Worm (Caenorhabditis elegans) whole organism, L4/young adult: ENCODE results near the gene srx-67.

Experiments
- W03F9.2 ChIP-seq: fragments of 150-350 bp; optimal IDR thresholded peaks from 2 replicates; lab custom pipeline; 2014; ENCODE audit warnings: missing biosample characterization, missing genetic modification characterization
- dao-5 ChIP-seq: sonication (generic microtip); optimal IDR thresholded peaks from 2 replicates; lab custom pipeline; 2016; ENCODE audit warnings: missing genotype, missing genetic modification characterization, moderate library complexity, missing compliant biosample characterization
- him-1 ChIP-seq: sonication (generic microtip); optimal IDR thresholded peaks from 2 replicates; lab custom pipeline; 2016; ENCODE audit warnings: missing genotype, missing genetic modification reagents, missing genetic modification characterization, missing compliant biosample characterization

srx-67 gene

ce11 chrV:3916480-3916879, at the start of gene srx-67:
Gene srx-67, plus strand, starts transcription at chrV:3916780.
- TF ChIP-seq W03F9.2 (tag; lab: Kevin White, UChicago), result no peak
- no peak for TF ChIP-seq him-1 (tag; lab: Kevin White, UChicago)
- TF ChIP-seq dao-5 (tag; lab: Kevin White, UChicago), result no peak

ce11 chrV:3868905-3869304, 47.7 kb upstream of the srx-67 start, which contains the start of gene nhr-157:
Gene nhr-157, minus strand, starts transcription at chrV:3869005.
- no peak for TF ChIP-seq him-1 (tag; lab: Kevin White, UChicago)
- no peak for TF ChIP-seq W03F9.2 (tag; lab: Kevin White, UChicago)
- no peak for TF ChIP-seq dao-5 (tag; lab: Kevin White, UChicago)

- TF ChIP-seq him-1 (tag; lab: Kevin White, UChicago), result no peak
- TF ChIP-seq dao-5 (tag; lab: Kevin White, UChicago), result no peak
- no peak for TF ChIP-seq W03F9.2 (tag; lab: Kevin White, UChicago)
Observed at ce11 chrV:3870359-3870758, 46.2 kb upstream of the srx-67 start.

ce11 chrV:3874102-3874744, 42.4 kb upstream of the srx-67 start, which contains the start of gene nhr-158:
Gene nhr-158, minus strand, starts transcription at chrV:3874152.
- TF ChIP-seq W03F9.2 (tag; lab: Kevin White, UChicago) (no peak), dao-5 (tag; lab: Kevin White, UChicago) (no peak), him-1 (tag; lab: Kevin White, UChicago) (no peak)

ce11 chrV:3877242-3877641, 39.3 kb upstream of the srx-67 start:
- TF ChIP-seq him-1 (tag; lab: Kevin White, UChicago) (no peak), W03F9.2 (tag; lab: Kevin White, UChicago) (no peak), dao-5 (tag; lab: Kevin White, UChicago) (no peak)

ce11 chrV:3878223-3878622, 38.4 kb upstream of the srx-67 start, which contains the start of gene nhr-159:
Gene nhr-159, minus strand, starts transcription at chrV:3878323.
- TF ChIP-seq dao-5 (tag; lab: Kevin White, UChicago) (no peak), W03F9.2 (tag; lab: Kevin White, UChicago) (no peak), him-1 (tag; lab: Kevin White, UChicago) (no peak)

ce11 chrV:3884550-3884949, 32.0 kb upstream of the srx-67 start:
- TF ChIP-seq W03F9.2 (tag; lab: Kevin White, UChicago) (no peak), him-1 (tag; lab: Kevin White, UChicago) (no peak), dao-5 (tag; lab: Kevin White, UChicago) (no peak)

ce11 chrV:3886104-3886503, 30.5 kb upstream of the srx-67 start, which contains the start of gene nhr-124:
Gene nhr-124, minus strand, starts transcription at chrV:3886204.
- TF ChIP-seq W03F9.2 (tag; lab: Kevin White, UChicago), result no peak
- TF ChIP-seq dao-5 (tag; lab: Kevin White, UChicago), result no peak
- TF ChIP-seq him-1 (tag; lab: Kevin White, UChicago), result no peak

ce11 chrV:3889113-3889512, 27.5 kb upstream of the srx-67 start, which contains the start of gene C17E7.13:
Gene C17E7.13, minus strand, starts transcription at chrV:3889288.
- no peak for TF ChIP-seq W03F9.2 (tag; lab: Kevin White, UChicago)
- no peak for TF ChIP-seq him-1 (tag; lab: Kevin White, UChicago)
- no peak for TF ChIP-seq dao-5 (tag; lab: Kevin White, UChicago)

ce11 chrV:3890761-3891160, 25.8 kb upstream of the srx-67 start, which contains the start of gene C17E7.9:
Gene C17E7.9, minus strand, starts transcription at chrV:3890861.
- TF ChIP-seq him-1 (tag; lab: Kevin White, UChicago) (no peak), W03F9.2 (tag; lab: Kevin White, UChicago) (no peak), dao-5 (tag; lab: Kevin White, UChicago) (no peak)

- TF ChIP-seq dao-5 (tag; lab: Kevin White, UChicago) (no peak), W03F9.2 (tag; lab: Kevin White, UChicago) (no peak), him-1 (tag; lab: Kevin White, UChicago) (no peak)
Observed at ce11 chrV:3891919-3892318, 24.7 kb upstream of the srx-67 start, which contains the start of gene C17E7.12. Gene C17E7.12, minus strand, starts transcription at chrV:3892019.

ce11 chrV:3892361-3892904, 24.1 kb upstream of the srx-67 start, which contains the start of gene C17E7.4:
Gene C17E7.4, plus strand, starts transcription at chrV:3892854.
- TF ChIP-seq W03F9.2 (tag; lab: Kevin White, UChicago), result no peak
- TF ChIP-seq him-1 (tag; lab: Kevin White, UChicago), result no peak
- no peak for TF ChIP-seq dao-5 (tag; lab: Kevin White, UChicago)

ce11 chrV:3894661-3895060, 21.9 kb upstream of the srx-67 start, which contains the start of gene sre-9:
Gene sre-9, plus strand, starts transcription at chrV:3894961.
- no peak for TF ChIP-seq W03F9.2 (tag; lab: Kevin White, UChicago)
- no peak for TF ChIP-seq him-1 (tag; lab: Kevin White, UChicago)
- no peak for TF ChIP-seq dao-5 (tag; lab: Kevin White, UChicago)
